Worm (Caenorhabditis elegans): ENCODE results near the gene pdf-1.

The pdf-1 gene

ce11 chrIII:6895677-6896076, 16.6 kb downstream of the pdf-1 start:
- TF ChIP-seq aly-1 (tag; optimal IDR thresholded peaks at IDR 0.05) (no peak), hmbx-1 (tag; optimal IDR thresholded peaks at IDR 0.05) (no peak), B0310.2 (tag; optimal IDR thresholded peaks at IDR 0.05) (no peak), flt-1 (GFP tag; IDR thresholded peaks at IDR 0.05) (no peak), hmg-4 (GFP tag; optimal IDR thresholded peaks at IDR 0.05) (no peak), ama-1 (optimal IDR thresholded peaks at IDR 0.05) (no peak), sea-1 (GFP tag; conservative IDR thresholded peaks at IDR 0.05) (no peak)

- TF ChIP-seq ets-7 (tag; optimal IDR thresholded peaks at IDR 0.05): no peak
- no peak for TF ChIP-seq aly-1 (tag; optimal IDR thresholded peaks at IDR 0.05)
- TF ChIP-seq scrt-1 (GFP tag; IDR thresholded peaks at IDR 0.05): no peak
- TF ChIP-seq hmg-4 (GFP tag; optimal IDR thresholded peaks at IDR 0.05): no peak
- no peak for TF ChIP-seq tbx-11 (GFP tag; IDR thresholded peaks at IDR 0.05)
- TF ChIP-seq flt-1 (GFP tag; IDR thresholded peaks at IDR 0.05): no peak
- no peak for TF ChIP-seq ceh-13 (GFP tag; optimal IDR thresholded peaks at IDR 0.05)
- TF ChIP-seq pes-1 (GFP tag; IDR thresholded peaks at IDR 0.05): no peak
- no peak for TF ChIP-seq tra-4 (tag; optimal IDR thresholded peaks at IDR 0.05)
- TF ChIP-seq ceh-36 (tag; optimal IDR thresholded peaks at IDR 0.05): no peak
These were observed 17.1 kb downstream of the pdf-1 start for ce11 chrIII:6895166-6895565.

DNA sequence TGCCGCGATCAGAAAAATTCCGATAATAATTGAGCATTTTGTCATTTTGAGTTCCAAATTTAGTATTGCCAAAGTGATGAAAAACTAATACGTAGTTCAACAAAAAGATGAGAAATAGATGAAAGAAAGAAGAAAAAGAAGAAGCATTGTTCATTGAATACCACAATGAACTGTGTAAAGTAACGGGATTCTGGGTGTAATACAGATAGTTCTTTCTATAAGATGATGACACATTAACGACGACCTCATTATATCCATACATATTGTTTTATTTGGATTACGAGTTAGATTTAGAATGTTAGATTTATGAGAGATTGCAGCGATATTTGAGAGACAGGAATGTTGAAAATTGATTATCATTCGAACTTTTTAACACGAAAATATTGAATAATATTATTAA, 20.7 kb downstream of the pdf-1 start, which contains the start of gene K04C2.5:
TSS of gene K04C2.5 (minus strand) at position 101 of the 400 bp plus-strand sequence.
- TF ChIP-seq ceh-36 (tag; optimal IDR thresholded peaks at IDR 0.05) (no peak), ceh-13 (GFP tag; optimal IDR thresholded peaks at IDR 0.05) (no peak), pes-1 (GFP tag; IDR thresholded peaks at IDR 0.05) (no peak), ets-7 (tag; optimal IDR thresholded peaks at IDR 0.05) (no peak), sea-1 (GFP tag; conservative IDR thresholded peaks at IDR 0.05) (no peak), ama-1 (optimal IDR thresholded peaks at IDR 0.05) (no peak), hmbx-1 (tag; optimal IDR thresholded peaks at IDR 0.05) (no peak), hnd-1 (tag; optimal IDR thresholded peaks at IDR 0.05) (no peak), tbx-37 (GFP tag; conservative IDR thresholded peaks at IDR 0.05) (no peak), aly-1 (tag; optimal IDR thresholded peaks at IDR 0.05) (no peak), B0310.2 (tag; optimal IDR thresholded peaks at IDR 0.05) (no peak)

ce11 chrIII:6888999-6889824, 23.1 kb downstream of the pdf-1 start, which contains the start of the genes brd-1 and K04C2.2:
TSS of gene brd-1 (minus strand) at chrIII:6889504.
TSS of gene K04C2.2 (plus strand) at chrIII:6889774.
- TF ChIP-seq B0310.2 (tag; optimal IDR thresholded peaks at IDR 0.05): no peak
- TF ChIP-seq pes-1 (GFP tag; IDR thresholded peaks at IDR 0.05): no peak
- no peak for TF ChIP-seq aly-1 (tag; optimal IDR thresholded peaks at IDR 0.05)

- peak; percentile 43; the same call in 1 of the 2 replicates for TF ChIP-seq pes-1 (GFP tag; IDR thresholded peaks at IDR 0.05)
- 0 out of 2 replicates have a peak, but pooled peaks have one; percentile 49 for TF ChIP-seq tbx-11 (GFP tag; IDR thresholded peaks at IDR 0.05)
- peak; percentile 55; the same call in 1 of the 2 replicates for TF ChIP-seq scrt-1 (GFP tag; IDR thresholded peaks at IDR 0.05)
- no peak for TF ChIP-seq B0310.2 (tag; optimal IDR thresholded peaks at IDR 0.05)
- TF ChIP-seq tbx-37 (GFP tag; conservative IDR thresholded peaks at IDR 0.05): peak; percentile 36; the same call in 1 of the 2 replicates
- peak; percentile 58; the same call in 1 of the 2 replicates for TF ChIP-seq sea-1 (GFP tag; conservative IDR thresholded peaks at IDR 0.05)
- TF ChIP-seq flt-1 (GFP tag; IDR thresholded peaks at IDR 0.05): 0 out of 2 replicates have a peak, but pooled peaks have one; percentile 28
- no peak for TF ChIP-seq aly-1 (tag; optimal IDR thresholded peaks at IDR 0.05)
These were observed 23.8 kb downstream of the pdf-1 start for ce11 chrIII:6888497-6888896.

DNA sequence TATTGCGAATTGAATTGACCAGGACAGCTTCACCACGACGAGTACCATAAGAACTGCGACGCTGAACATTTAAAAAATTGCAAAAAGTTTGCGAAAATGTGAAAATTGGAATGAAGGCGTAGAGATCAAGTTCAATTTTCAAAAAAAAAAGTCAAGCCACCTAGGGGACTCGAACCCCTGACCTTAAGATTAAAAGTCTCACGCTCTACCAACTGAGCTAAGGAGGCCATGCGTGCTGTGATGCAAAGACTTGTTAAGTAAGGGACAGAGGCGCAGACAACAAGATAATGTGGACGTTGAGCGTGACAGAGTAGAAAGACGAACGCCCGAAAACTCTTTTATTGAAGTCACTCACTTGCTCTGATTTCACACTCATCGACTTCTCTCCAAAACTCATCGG, 24.7 kb downstream of the pdf-1 start:
- TF ChIP-seq pes-1 (GFP tag; IDR thresholded peaks at IDR 0.05) (peak; percentile 90), ama-1 (optimal IDR thresholded peaks at IDR 0.05) (no peak), hmg-4 (GFP tag; optimal IDR thresholded peaks at IDR 0.05) (peak; percentile 84), ceh-36 (tag; optimal IDR thresholded peaks at IDR 0.05) (peak; percentile 81), B0310.2 (tag; optimal IDR thresholded peaks at IDR 0.05) (peak; percentile 73), tbx-37 (GFP tag; conservative IDR thresholded peaks at IDR 0.05) (peak; percentile 74), sea-1 (GFP tag; conservative IDR thresholded peaks at IDR 0.05) (peak; percentile 84), F13C5.2 (tag; optimal IDR thresholded peaks at IDR 0.05) (peak; percentile 87), aly-1 (tag; optimal IDR thresholded peaks at IDR 0.05) (peak; percentile 82), flt-1 (GFP tag; IDR thresholded peaks at IDR 0.05) (peak; percentile 87), hmbx-1 (tag; optimal IDR thresholded peaks at IDR 0.05) (peak; percentile 10), ets-7 (tag; optimal IDR thresholded peaks at IDR 0.05) (peak; percentile 53), tra-4 (tag; optimal IDR thresholded peaks at IDR 0.05) (no peak), scrt-1 (GFP tag; IDR thresholded peaks at IDR 0.05) (peak; percentile 86), tbx-11 (GFP tag; IDR thresholded peaks at IDR 0.05) (peak; percentile 81), ceh-13 (GFP tag; optimal IDR thresholded peaks at IDR 0.05) (peak; percentile 67), hnd-1 (tag; optimal IDR thresholded peaks at IDR 0.05) (peak; percentile 74)

DNA sequence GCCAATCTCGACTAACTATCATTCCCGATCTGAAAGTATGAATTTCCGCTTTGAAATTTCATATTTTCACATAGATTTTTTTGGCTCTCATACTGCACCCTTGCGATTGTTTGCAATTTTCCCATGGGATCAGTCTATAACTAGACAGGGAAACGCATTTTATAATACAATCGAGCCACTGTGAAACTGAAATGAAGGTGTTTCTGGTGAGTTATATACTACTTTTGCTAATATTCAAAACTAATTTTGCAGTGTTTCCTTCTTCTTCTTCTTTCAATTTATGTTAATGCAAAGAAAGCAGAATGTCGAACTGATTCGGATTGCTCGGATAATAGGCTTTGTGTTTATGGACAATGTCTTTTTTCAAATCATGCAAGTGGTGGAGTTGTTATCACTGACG, 26.4 kb downstream of the pdf-1 start:
- TF ChIP-seq ets-7 (tag; optimal IDR thresholded peaks at IDR 0.05) (no peak), B0310.2 (tag; optimal IDR thresholded peaks at IDR 0.05) (no peak), pes-1 (GFP tag; IDR thresholded peaks at IDR 0.05) (no peak), ceh-36 (tag; optimal IDR thresholded peaks at IDR 0.05) (no peak), aly-1 (tag; optimal IDR thresholded peaks at IDR 0.05) (no peak), sea-1 (GFP tag; conservative IDR thresholded peaks at IDR 0.05) (no peak), tra-4 (tag; optimal IDR thresholded peaks at IDR 0.05) (no peak), tbx-11 (GFP tag; IDR thresholded peaks at IDR 0.05) (no peak), ama-1 (optimal IDR thresholded peaks at IDR 0.05) (no peak), hmg-4 (GFP tag; optimal IDR thresholded peaks at IDR 0.05) (no peak), F13C5.2 (tag; optimal IDR thresholded peaks at IDR 0.05) (no peak), ceh-13 (GFP tag; optimal IDR thresholded peaks at IDR 0.05) (no peak), scrt-1 (GFP tag; IDR thresholded peaks at IDR 0.05) (no peak), flt-1 (GFP tag; IDR thresholded peaks at IDR 0.05) (no peak), tbx-37 (GFP tag; conservative IDR thresholded peaks at IDR 0.05) (no peak)
